Worm (Caenorhabditis elegans): ENCODE results near the gene Y39B6A.34.

DNA sequence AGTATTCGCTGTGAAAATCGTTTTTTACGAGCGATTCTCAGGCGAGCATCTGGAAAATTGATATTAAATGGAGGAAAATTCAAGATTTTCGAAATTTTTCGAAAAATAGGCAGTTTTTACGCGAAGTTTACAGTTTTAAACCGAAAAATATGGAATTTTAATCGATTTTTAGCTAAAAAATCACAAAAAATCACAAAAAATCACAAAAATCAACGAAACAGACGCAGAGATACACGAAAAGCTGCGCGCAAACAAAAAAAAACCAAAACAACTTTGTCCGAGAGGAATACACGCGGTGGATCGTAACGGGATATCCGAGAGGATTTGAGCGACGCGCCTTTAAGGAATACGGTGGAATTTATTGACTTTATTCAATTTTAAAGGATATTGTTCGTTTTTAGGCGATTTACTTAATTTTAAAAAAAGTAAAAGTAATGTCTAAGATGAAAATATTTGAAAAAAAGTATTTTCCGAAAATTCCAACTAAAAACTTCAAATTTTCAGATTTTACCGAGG, 31.2 kb upstream of the Y39B6A.34 start, which contains the start of gene Y39B6A.42:
- TF ChIP-seq lsy-2 (tag; optimal IDR thresholded peaks at IDR 0.05) (no peak), nhr-76 (tag; optimal IDR thresholded peaks at IDR 0.05) (no peak), elt-3 (tag; optimal IDR thresholded peaks at IDR 0.05) (no peak), mep-1 (tag; optimal IDR thresholded peaks at IDR 0.05) (no peak), elt-1 (tag; optimal IDR thresholded peaks at IDR 0.05; ENCODE audit: borderline replicate concordance, insufficient read depth) (no peak)
